Fruit fly (Drosophila melanogaster) whole organism, embryonic: Measurements from ENCODE around the gene T48.

Source experiments
- Asciz ChIP-seq: fragments of 200-800 bp; sonication (Bioruptor generic); optimal IDR thresholded peaks from 2 replicates; lab custom pipeline; 2017; ENCODE audit warnings: missing biosample characterization, mild to moderate bottlenecking, missing genetic modification characterization, missing genetic modification reagents
- CG10959 ChIP-seq: fragments of 200-800 bp; sonication (Bioruptor generic); IDR thresholded peaks from 2 replicates; pipeline ENCODE4 v1.3.6; 2022; ENCODE audit warnings: missing biosample characterization, missing genetic modification characterization
- CG10979 ChIP-seq: fragments of 200-800 bp; sonication (Bioruptor generic); optimal IDR thresholded peaks from 2 replicates; lab custom pipeline; 2018; ENCODE audit warnings: missing biosample characterization, mild to moderate bottlenecking, missing genetic modification characterization, moderate library complexity
- CG11085 ChIP-seq: fragments of 200-800 bp; sonication (Bioruptor generic); IDR thresholded peaks from 2 replicates; pipeline ENCODE4 v1.3.6; 2022; ENCODE audit warnings: missing biosample characterization, missing genetic modification characterization
- CG11695 ChIP-seq: fragments of 200-800 bp; sonication (Bioruptor generic); IDR thresholded peaks from 3 replicates; pipeline ENCODE4 v1.3.6; 2022; ENCODE audit warnings: missing biosample characterization, missing genetic modification characterization
- CG11723 ChIP-seq: fragments of 200-800 bp; sonication (Bioruptor generic); optimal IDR thresholded peaks from 2 replicates; lab custom pipeline; 2017; ENCODE audit warnings: missing biosample characterization, mild to moderate bottlenecking, missing genetic modification characterization
- CG13296 ChIP-seq: fragments of 200-800 bp; sonication (Bioruptor generic); optimal IDR thresholded peaks from 3 replicates; lab custom pipeline; 2018; ENCODE audit warnings: missing biosample characterization, mild to moderate bottlenecking, missing genetic modification characterization
- CG14050 ChIP-seq: fragments of 200-800 bp; sonication (Bioruptor generic); IDR thresholded peaks from 3 replicates; pipeline ENCODE4 v1.3.6; 2022; ENCODE audit warnings: missing biosample characterization, missing genetic modification characterization
- CG14710 ChIP-seq: fragments of 200-800 bp; sonication (Bioruptor generic); optimal IDR thresholded peaks from 3 replicates; lab custom pipeline; 2019; ENCODE audit warnings: missing biosample characterization, mild to moderate bottlenecking, missing genetic modification characterization, moderate library complexity
- CG14965 ChIP-seq: fragments of 200-800 bp; sonication (Bioruptor generic); optimal IDR thresholded peaks from 2 replicates; lab custom pipeline; 2016; ENCODE audit warnings: missing biosample characterization, missing genetic modification characterization, borderline replicate concordance
- CG15601 ChIP-seq: fragments of 200-800 bp; sonication (Bioruptor generic); optimal IDR thresholded peaks from 3 replicates; lab custom pipeline; 2019; ENCODE audit warnings: missing biosample characterization, mild to moderate bottlenecking, missing genetic modification characterization, moderate library complexity
- CG1647 ChIP-seq: fragments of 200-800 bp; sonication (Bioruptor generic); optimal IDR thresholded peaks from 3 replicates; lab custom pipeline; 2016; ENCODE audit warnings: missing biosample characterization, missing genetic modification characterization
- CG18262 ChIP-seq: fragments of 200-800 bp; optimal IDR thresholded peaks from 3 replicates; lab custom pipeline; 2019; ENCODE audit warnings: missing biosample characterization, mild to moderate bottlenecking, missing genetic modification characterization, moderate library complexity
- CG18599 ChIP-seq: fragments of 200-800 bp; sonication (Bioruptor generic); optimal IDR thresholded peaks from 3 replicates; lab custom pipeline; 2017; ENCODE audit warnings: missing biosample characterization, missing genetic modification characterization, mild to moderate bottlenecking, moderate library complexity, missing genetic modification reagents
- CG2199 ChIP-seq: fragments of 200-800 bp; sonication (Bioruptor generic); IDR thresholded peaks from 3 replicates; pipeline ENCODE4 v1.3.6; 2022; ENCODE audit warnings: missing biosample characterization, missing genetic modification characterization
- CG31365 ChIP-seq: fragments of 200-800 bp; sonication (Bioruptor generic); optimal IDR thresholded peaks from 2 replicates; lab custom pipeline; 2018; ENCODE audit warnings: missing biosample characterization, mild to moderate bottlenecking, missing genetic modification characterization
- CG42726 ChIP-seq: fragments of 200-800 bp; sonication (Bioruptor generic); IDR thresholded peaks from 2 replicates; pipeline ENCODE4 v1.3.6; 2022; ENCODE audit warnings: missing biosample characterization, missing genetic modification characterization; ENCODE audit not compliant: partially characterized antibody
- CG4328 ChIP-seq: fragments of 200-800 bp; sonication (Bioruptor generic); optimal IDR thresholded peaks from 3 replicates; lab custom pipeline; 2017; ENCODE audit warnings: missing biosample characterization, missing genetic modification reagents, missing genetic modification characterization
- CG6813 ChIP-seq: fragments of 200-800 bp; sonication (Bioruptor generic); optimal IDR thresholded peaks from 2 replicates; lab custom pipeline; 2017; ENCODE audit warnings: missing biosample characterization, missing genetic modification characterization, mild to moderate bottlenecking, moderate library complexity, missing genetic modification reagents
- CG8388 ChIP-seq: fragments of 200-800 bp; sonication (Bioruptor generic); optimal IDR thresholded peaks from 2 replicates; lab custom pipeline; 2019; ENCODE audit warnings: missing biosample characterization, mild to moderate bottlenecking, missing genetic modification characterization, moderate library complexity
- CHES-1-like ChIP-seq: fragments of 200-800 bp; sonication (Bioruptor generic); optimal IDR thresholded peaks from 2 replicates; lab custom pipeline; 2016; ENCODE audit warnings: missing biosample characterization, missing genetic modification characterization
- Deaf1 ChIP-seq: fragments of 200-800 bp; optimal IDR thresholded peaks from 3 replicates; lab custom pipeline; 2019; ENCODE audit warnings: missing biosample characterization, mild to moderate bottlenecking, missing genetic modification characterization, moderate library complexity
- Drgx ChIP-seq: fragments of 200-800 bp; sonication (Bioruptor generic); IDR thresholded peaks from 2 replicates; pipeline ENCODE4 v1.3.6; 2022; ENCODE audit warnings: missing biosample characterization, missing genetic modification characterization
- Fer1 ChIP-seq: fragments of 200-800 bp; sonication (Bioruptor generic); optimal IDR thresholded peaks from 2 replicates; lab custom pipeline; 2017; ENCODE audit warnings: missing biosample characterization, mild to moderate bottlenecking, missing genetic modification characterization
- HHEX ChIP-seq: fragments of 200-800 bp; sonication (Bioruptor generic); optimal IDR thresholded peaks from 3 replicates; lab custom pipeline; 2017; ENCODE audit warnings: missing biosample characterization, mild to moderate bottlenecking, missing genetic modification characterization, missing genetic modification reagents
- HLH3B ChIP-seq: fragments of 200-800 bp; sonication (Bioruptor generic); IDR thresholded peaks from 2 replicates; pipeline ENCODE4 v1.3.6; 2022; ENCODE audit warnings: missing biosample characterization, missing genetic modification characterization
- MBD-R2 ChIP-seq: fragments of 200-800 bp; sonication (Bioruptor generic); IDR thresholded peaks from 2 replicates; pipeline ENCODE4 v1.3.6; 2022; ENCODE audit warnings: missing biosample characterization, missing genetic modification characterization
- Meics ChIP-seq: fragments of 200-800 bp; sonication (Bioruptor generic); optimal IDR thresholded peaks from 2 replicates; lab custom pipeline; 2017; ENCODE audit warnings: missing biosample characterization, mild to moderate bottlenecking, missing genetic modification characterization
- NFAT ChIP-seq: fragments of 200-800 bp; sonication (Bioruptor generic); IDR thresholded peaks from 2 replicates; pipeline ENCODE4 v1.3.6; 2022; ENCODE audit warnings: missing biosample characterization, missing genetic modification characterization
- NK7.1 ChIP-seq: fragments of 200-800 bp; sonication (Bioruptor generic); optimal IDR thresholded peaks from 3 replicates; lab custom pipeline; 2016; ENCODE audit warnings: missing biosample characterization, missing genetic modification characterization
- Neu2 ChIP-seq: fragments of 200-800 bp; sonication (Bioruptor generic); optimal IDR thresholded peaks from 3 replicates; lab custom pipeline; 2016; ENCODE audit warnings: missing biosample characterization, missing genetic modification characterization, borderline replicate concordance
- Rfx ChIP-seq: fragments of 200-800 bp; sonication (Bioruptor generic); IDR thresholded peaks from 2 replicates; pipeline ENCODE4 v1.3.6; 2022; ENCODE audit warnings: missing biosample characterization, missing genetic modification characterization
- Six4 ChIP-seq: fragments of 200-800 bp; sonication (Bioruptor generic); optimal IDR thresholded peaks from 2 replicates; lab custom pipeline; 2016; ENCODE audit warnings: missing biosample characterization, missing genetic modification characterization
- Sox102F ChIP-seq: fragments of 200-800 bp; sonication (Bioruptor generic); optimal IDR thresholded peaks from 2 replicates; lab custom pipeline; 2018; ENCODE audit warnings: missing biosample characterization, mild to moderate bottlenecking, missing genetic modification characterization, moderate library complexity
- cad ChIP-seq: fragments of >200 bp; optimal IDR thresholded peaks from 2 replicates; lab custom pipeline; 2017; ENCODE audit warnings: missing biosample characterization, missing genetic modification characterization
- cato ChIP-seq: fragments of 200-800 bp; sonication (Bioruptor generic); optimal IDR thresholded peaks from 2 replicates; lab custom pipeline; 2016; ENCODE audit warnings: missing biosample characterization, missing genetic modification characterization, borderline replicate concordance
- chinmo ChIP-seq: fragments of 200-800 bp; sonication (Bioruptor generic); IDR thresholded peaks from 4 replicates; pipeline ENCODE4 v1.3.6; 2022; ENCODE audit warnings: missing biosample characterization, missing genetic modification characterization; ENCODE audit not compliant: partially characterized antibody
- cwo ChIP-seq: fragments of 200-800 bp; sonication (Bioruptor generic); optimal IDR thresholded peaks from 3 replicates; lab custom pipeline; 2017; ENCODE audit warnings: missing biosample characterization, missing genetic modification characterization, mild to moderate bottlenecking, moderate library complexity, missing genetic modification reagents
- danr ChIP-seq: fragments of 200-800 bp; sonication (Bioruptor generic); IDR thresholded peaks from 2 replicates; pipeline ENCODE4 v1.3.6; 2022; ENCODE audit warnings: missing biosample characterization, missing genetic modification characterization
- ems ChIP-seq: fragments of 200-800 bp; sonication (Bioruptor generic); optimal IDR thresholded peaks from 3 replicates; lab custom pipeline; 2016; ENCODE audit warnings: missing biosample characterization, missing genetic modification characterization
- fd3F ChIP-seq: fragments of 200-800 bp; sonication (Bioruptor generic); optimal IDR thresholded peaks from 2 replicates; lab custom pipeline; 2018; ENCODE audit warnings: missing biosample characterization, mild to moderate bottlenecking, missing genetic modification characterization, moderate library complexity
- gsb ChIP-seq: fragments of 200-800 bp; sonication (Bioruptor generic); IDR thresholded peaks from 2 replicates; pipeline ENCODE4 v1.3.6; 2022; ENCODE audit warnings: missing biosample characterization, missing genetic modification characterization
- kah ChIP-seq: fragments of 200-800 bp; sonication (Bioruptor generic); optimal IDR thresholded peaks from 2 replicates; lab custom pipeline; 2018; ENCODE audit warnings: missing biosample characterization, mild to moderate bottlenecking, missing genetic modification characterization
- lilli ChIP-seq: fragments of 200-800 bp; sonication (Bioruptor generic); optimal IDR thresholded peaks from 3 replicates; lab custom pipeline; 2016; ENCODE audit warnings: missing biosample characterization, missing genetic modification characterization
- lmd ChIP-seq: fragments of 200-800 bp; sonication (Bioruptor generic); IDR thresholded peaks from 2 replicates; pipeline ENCODE4 v1.3.6; 2022; ENCODE audit warnings: missing biosample characterization, missing genetic modification characterization
- nerfin-2 ChIP-seq: fragments of 200-800 bp; sonication (Bioruptor generic); IDR thresholded peaks from 2 replicates; pipeline ENCODE4 v1.3.6; 2022; ENCODE audit warnings: missing biosample characterization, missing genetic modification characterization; ENCODE audit not compliant: partially characterized antibody
- org-1 ChIP-seq: fragments of 200-800 bp; sonication (Bioruptor generic); optimal IDR thresholded peaks from 2 replicates; lab custom pipeline; 2017; ENCODE audit warnings: missing biosample characterization, missing genetic modification characterization
- sug ChIP-seq: fragments of 200-800 bp; optimal IDR thresholded peaks from 2 replicates; lab custom pipeline; 2019; ENCODE audit warnings: missing biosample characterization, mild to moderate bottlenecking, missing genetic modification characterization, moderate library complexity
- ttk ChIP-seq: fragments of 200-800 bp; sonication (Bioruptor generic); IDR thresholded peaks from 2 replicates; pipeline ENCODE4 v2.1.2; 2022; ENCODE audit warnings: missing biosample characterization, missing genetic modification characterization

Gene T48

dm6 chr3R:26915463-26915925, 34.0 kb downstream of the T48 start, which contains the start of gene CG46339 (continued):
- peak; percentile 84 for TF ChIP-seq CG6813 (GFP tag; lab: Kevin White, UChicago)
- TF ChIP-seq CG11723 (GFP tag; lab: Kevin White, UChicago) = peak; percentile 49
- no peak for TF ChIP-seq nerfin-2 (GFP tag; lab: Robert Waterston, UW)
- TF ChIP-seq Deaf1 (tag; lab: Kevin White, UChicago) = peak; percentile 73
- peak; percentile 67; the same call in 1 of the 2 replicates for TF ChIP-seq CG42726 (GFP tag; lab: Robert Waterston, UW)
- TF ChIP-seq kah (GFP tag; lab: Kevin White, UChicago) = peak; percentile 9
- peak; percentile 39 for TF ChIP-seq CG14710 (tag; lab: Kevin White, UChicago)
- no peak for TF ChIP-seq CG10959 (GFP tag; lab: Robert Waterston, UW)
- TF ChIP-seq lilli = peak; percentile 47
- peak; percentile 52; the same call in 2 of the 3 replicates for TF ChIP-seq CG14050
- peak; percentile 48; the same call in 1 of the 2 replicates for TF ChIP-seq gsb
- TF ChIP-seq Sox102F = peak; percentile 8
- peak; percentile 46; the same call in 2 of the 3 replicates for TF ChIP-seq CG11695 (GFP tag; lab: Robert Waterston, UW)
- no peak for TF ChIP-seq HLH3B (GFP tag; lab: Robert Waterston, UW)
- no peak for TF ChIP-seq CG1647 (GFP tag; lab: Kevin White, UChicago)
- TF ChIP-seq MBD-R2 (GFP tag; lab: Robert Waterston, UW) = peak; percentile 24; the same call in 1 of the 2 replicates
- peak; percentile 32 for TF ChIP-seq org-1
- peak; percentile 61 for TF ChIP-seq CG18262 (tag; lab: Kevin White, UChicago)
- no peak for TF ChIP-seq ttk (GFP tag; lab: Robert Waterston, UW)
- no peak for TF ChIP-seq CG11085 (GFP tag; lab: Robert Waterston, UW)
- peak; percentile 92 for TF ChIP-seq Fer1
- TF ChIP-seq fd3F (GFP tag; lab: Kevin White, UChicago) = no peak
- no peak for TF ChIP-seq Neu2 (GFP tag; lab: Kevin White, UChicago)
- TF ChIP-seq CHES-1-like (GFP tag; lab: Kevin White, UChicago) = peak; percentile 60
- TF ChIP-seq HHEX (GFP tag; lab: Kevin White, UChicago) = peak; percentile 62
- peak; percentile 77 for TF ChIP-seq Meics (GFP tag; lab: Kevin White, UChicago)
- TF ChIP-seq NFAT (GFP tag; lab: Robert Waterston, UW) = peak; percentile 55; the same call in 1 of the 2 replicates
- peak; percentile 100 for TF ChIP-seq CG15601 (tag; lab: Kevin White, UChicago)
- peak; percentile 82 for TF ChIP-seq CG13296 (GFP tag; lab: Kevin White, UChicago)
- TF ChIP-seq danr (GFP tag; lab: Robert Waterston, UW) = no peak
- peak; percentile 76 for TF ChIP-seq sug (tag; lab: Kevin White, UChicago)
- no peak for TF ChIP-seq CG14965 (GFP tag; lab: Kevin White, UChicago)
- TF ChIP-seq CG18599 (GFP tag; lab: Kevin White, UChicago) = peak; percentile 85
- TF ChIP-seq Rfx (GFP tag; lab: Robert Waterston, UW) = peak; percentile 63
- TF ChIP-seq CG2199 (GFP tag; lab: Robert Waterston, UW) = 0 out of 3 replicates have a peak, but pooled peaks have one; percentile 41
- TF ChIP-seq CG4328 (GFP tag; lab: Kevin White, UChicago) = peak; percentile 55
- TF ChIP-seq Drgx (GFP tag; lab: Robert Waterston, UW) = peak; percentile 53
- peak; percentile 6 for TF ChIP-seq Six4 (GFP tag; lab: Kevin White, UChicago)
- peak; percentile 25 for TF ChIP-seq Asciz
- TF ChIP-seq NK7.1 (GFP tag; lab: Kevin White, UChicago) = no peak
- no peak for TF ChIP-seq cato (GFP tag; lab: Kevin White, UChicago)
- peak; percentile 62 for TF ChIP-seq CG31365 (tag; lab: Kevin White, UChicago)
- peak; percentile 27 for TF ChIP-seq CG8388 (GFP tag; lab: Kevin White, UChicago)
- peak; percentile 68 for TF ChIP-seq cwo (GFP tag; lab: Kevin White, UChicago)
- TF ChIP-seq CG10979 (tag; lab: Kevin White, UChicago) = peak; percentile 70
- no peak for TF ChIP-seq cad (GFP tag; lab: Kevin White, UChicago)
- TF ChIP-seq chinmo = peak; percentile 91; the same call in 2 of the 4 replicates
- TF ChIP-seq ems (GFP tag; lab: Kevin White, UChicago) = peak; percentile 12
- TF ChIP-seq lmd (GFP tag; lab: Robert Waterston, UW) = peak; percentile 36
